Fruit fly (Drosophila melanogaster): ENCODE results near the gene CG15353.

DNA sequence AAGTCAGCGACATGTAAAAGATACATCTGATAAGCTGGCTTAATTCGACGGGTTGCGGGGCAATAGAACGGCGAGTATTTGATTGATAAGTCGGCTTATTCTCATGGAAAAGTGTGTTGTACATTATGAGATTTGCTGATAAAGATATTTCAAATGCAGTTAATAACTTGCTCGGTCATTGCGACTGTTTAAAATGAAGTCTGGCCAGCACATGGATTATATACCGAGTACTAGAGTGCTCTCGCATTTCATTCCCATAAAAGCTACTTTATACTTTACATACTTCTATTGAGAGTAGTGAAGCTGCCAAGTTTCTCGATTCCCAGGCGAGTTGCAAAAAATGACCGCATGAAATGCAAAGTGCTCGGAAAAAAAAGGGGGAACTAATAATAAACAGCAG, 39.1 kb downstream of the CG15353 start:
- TF ChIP-seq cic (GFP tag; optimal IDR thresholded peaks at IDR 0.05), result no peak
- TF ChIP-seq CG11617 (GFP tag; optimal IDR thresholded peaks at IDR 0.05), result no peak
- no peak for TF ChIP-seq kay (GFP tag; ENCODE audit: borderline replicate concordance)
- no peak for TF ChIP-seq cnc (optimal IDR thresholded peaks at IDR 0.05)
